Worm (Caenorhabditis elegans) whole organism, L4 larva: ENCODE data around the gene mrps-9.

ENCODE experiments used
- attf-4 ChIP-seq: sonication (generic microtip); optimal IDR thresholded peaks from 3 replicates; lab custom pipeline; 2017; ENCODE audit warnings: missing biosample characterization, missing genetic modification characterization
- egl-43 ChIP-seq: fragments of 200-800 bp; sonication (Bioruptor generic); IDR thresholded peaks from 2 replicates; pipeline ENCODE4 v1.3.6; 2022; ENCODE audit warnings: missing genetic modification reagents, missing genetic modification characterization, missing compliant biosample characterization
- fos-1 ChIP-seq: fragments of 150-350 bp; optimal IDR thresholded peaks from 2 replicates; lab custom pipeline; 2014; ENCODE audit warnings: missing biosample characterization, missing genetic modification characterization
- hlh-11 ChIP-seq: fragments of 200-800 bp; sonication (Bioruptor generic); optimal IDR thresholded peaks from 2 replicates; lab custom pipeline; 2018; ENCODE audit warnings: mild to moderate bottlenecking, missing genetic modification characterization, missing compliant biosample characterization
- hmg-1.1 ChIP-seq: fragments of 200-800 bp; sonication (Bioruptor generic); IDR thresholded peaks from 2 replicates; pipeline ENCODE4 v1.3.6; 2022; ENCODE audit warnings: missing genetic modification reagents, missing genetic modification characterization, missing compliant biosample characterization
- nhr-102 ChIP-seq: sonication (generic microtip); optimal IDR thresholded peaks from 2 replicates; lab custom pipeline; 2016; ENCODE audit warnings: mild to moderate bottlenecking, missing genetic modification characterization, moderate library complexity, missing compliant biosample characterization
- nhr-76 ChIP-seq: fragments of 150-350 bp; optimal IDR thresholded peaks from 2 replicates; lab custom pipeline; 2014; ENCODE audit warnings: missing biosample characterization, missing genetic modification characterization
- nhr-77 ChIP-seq: fragments of 150-350 bp; optimal IDR thresholded peaks from 2 replicates; lab custom pipeline; 2014; ENCODE audit warnings: missing biosample characterization, missing genetic modification characterization
- pqm-1 ChIP-seq: sonication (generic microtip); optimal IDR thresholded peaks from 2 replicates; lab custom pipeline; 2017; ENCODE audit warnings: missing biosample characterization, missing genetic modification characterization
- set-16 ChIP-seq: fragments of 200-800 bp; sonication (Bioruptor generic); IDR thresholded peaks from 2 replicates; pipeline ENCODE4 v1.3.6; 2022; ENCODE audit warnings: missing genetic modification reagents, missing genetic modification characterization, missing compliant biosample characterization
- skn-1 ChIP-seq: fragments of 150-350 bp; optimal IDR thresholded peaks from 2 replicates; lab custom pipeline; 2014; ENCODE audit warnings: missing biosample characterization, missing genetic modification characterization
- snpc-4 ChIP-seq: fragments of 150-350 bp; optimal IDR thresholded peaks from 2 replicates; lab custom pipeline; 2014; ENCODE audit warnings: missing biosample characterization, missing genetic modification characterization
- tag-97 ChIP-seq: fragments of 200-800 bp; sonication (Bioruptor generic); IDR thresholded peaks from 2 replicates; pipeline ENCODE4 v1.3.6; 2022; ENCODE audit warnings: missing genetic modification characterization, missing compliant biosample characterization
- zip-2 ChIP-seq: fragments of 150-350 bp; optimal IDR thresholded peaks from 2 replicates; lab custom pipeline; 2014; ENCODE audit warnings: missing biosample characterization, missing genetic modification characterization

DNA sequence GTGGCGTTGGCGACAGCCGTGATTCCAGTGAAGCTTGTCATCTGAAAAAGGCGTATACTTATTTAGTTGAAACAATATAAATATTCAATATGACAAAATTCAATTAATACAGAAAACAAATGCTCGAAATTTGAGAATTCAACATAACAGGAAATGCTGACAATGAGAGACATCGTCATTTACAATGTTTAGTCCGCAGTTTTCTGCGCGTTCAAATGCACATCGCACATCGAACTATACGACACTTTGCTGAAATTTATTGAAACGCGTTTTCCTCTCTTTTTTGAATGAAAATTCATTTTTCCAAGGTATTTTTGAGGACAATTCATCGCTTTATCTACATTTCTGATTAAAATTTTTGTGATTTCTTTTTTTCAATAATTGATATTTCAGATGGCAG lies 21.8 kb upstream of the mrps-9 start, which contains the start of the genes pbs-6 and cids-1:
- TF ChIP-seq skn-1 (tag; lab: Kevin White, UChicago) (no peak), nhr-102 (tag; lab: Kevin White, UChicago) (no peak), nhr-77 (tag; lab: Kevin White, UChicago) (no peak), nhr-76 (tag; lab: Kevin White, UChicago) (no peak), hlh-11 (no peak), set-16 (GFP tag; lab: Robert Waterston, UW) (no peak), snpc-4 (tag; lab: Kevin White, UChicago) (no peak), hmg-1.1 (GFP tag; lab: Robert Waterston, UW) (no peak), fos-1 (no peak), tag-97 (GFP tag; lab: Robert Waterston, UW) (no peak), zip-2 (no peak), egl-43 (no peak), attf-4 (tag; lab: Kevin White, UChicago) (no peak), pqm-1 (no peak)
